Fruit fly (Drosophila melanogaster) whole organism, embryonic: ENCODE data around the gene rush.

Source experiments
- Atf3 ChIP-seq: fragments of 200-800 bp; sonication (Bioruptor generic); optimal IDR thresholded peaks from 3 replicates; lab custom pipeline; 2016; ENCODE audit warnings: missing biosample characterization, missing genetic modification characterization
- B-H2 ChIP-seq: fragments of 200-800 bp; sonication (Bioruptor generic); optimal IDR thresholded peaks from 2 replicates; lab custom pipeline; 2018; ENCODE audit warnings: missing biosample characterization, mild to moderate bottlenecking, missing genetic modification characterization
- BEAF-32 ChIP-seq: fragments of 200-800 bp; sonication (Bioruptor generic); optimal IDR thresholded peaks from 3 replicates; lab custom pipeline; 2017; ENCODE audit warnings: missing biosample characterization, missing genetic modification characterization, mild to moderate bottlenecking, moderate library complexity, missing genetic modification reagents
- Bgb ChIP-seq: fragments of 200-800 bp; sonication (Bioruptor generic); IDR thresholded peaks from 2 replicates; pipeline ENCODE4 v1.3.6; 2022; ENCODE audit warnings: missing biosample characterization, missing genetic modification characterization; ENCODE audit not compliant: partially characterized antibody
- CG10431 ChIP-seq: fragments of 200-800 bp; sonication (Bioruptor generic); optimal IDR thresholded peaks from 3 replicates; lab custom pipeline; 2018; ENCODE audit warnings: missing biosample characterization, mild to moderate bottlenecking, missing genetic modification characterization
- CG10543 ChIP-seq: fragments of 200-800 bp; sonication (Bioruptor generic); optimal IDR thresholded peaks from 3 replicates; lab custom pipeline; 2017; ENCODE audit warnings: missing biosample characterization, mild to moderate bottlenecking, missing genetic modification characterization, moderate library complexity
- CG10565 ChIP-seq: fragments of 200-800 bp; sonication (Bioruptor generic); optimal IDR thresholded peaks from 3 replicates; lab custom pipeline; 2016; ENCODE audit warnings: missing biosample characterization, mild to moderate bottlenecking, missing genetic modification characterization
- CG12744 ChIP-seq: fragments of 200-800 bp; sonication (Bioruptor generic); optimal IDR thresholded peaks from 2 replicates; lab custom pipeline; 2016; ENCODE audit warnings: missing biosample characterization, missing genetic modification characterization
- CG14050 ChIP-seq: fragments of 200-800 bp; sonication (Bioruptor generic); IDR thresholded peaks from 3 replicates; pipeline ENCODE4 v1.3.6; 2022; ENCODE audit warnings: missing biosample characterization, missing genetic modification characterization
- CG15696 ChIP-seq: fragments of 200-800 bp; sonication (Bioruptor generic); optimal IDR thresholded peaks from 2 replicates; lab custom pipeline; 2019; ENCODE audit warnings: missing biosample characterization, mild to moderate bottlenecking, missing genetic modification characterization, moderate library complexity
- CG17186 ChIP-seq: fragments of 200-800 bp; sonication (Bioruptor generic); optimal IDR thresholded peaks from 3 replicates; lab custom pipeline; 2017; ENCODE audit warnings: missing biosample characterization, missing genetic modification reagents, missing genetic modification characterization
- CG17328 ChIP-seq: fragments of 200-800 bp; sonication (Bioruptor generic); IDR thresholded peaks from 2 replicates; pipeline ENCODE4 v1.3.6; 2022; ENCODE audit warnings: missing biosample characterization, missing genetic modification characterization
- CG17912 ChIP-seq: fragments of 200-800 bp; sonication (Bioruptor generic); optimal IDR thresholded peaks from 2 replicates; lab custom pipeline; 2018; ENCODE audit warnings: missing biosample characterization, mild to moderate bottlenecking, missing genetic modification characterization
- CG18262 ChIP-seq: fragments of 200-800 bp; optimal IDR thresholded peaks from 3 replicates; lab custom pipeline; 2019; ENCODE audit warnings: missing biosample characterization, mild to moderate bottlenecking, missing genetic modification characterization, moderate library complexity
- CG3163 ChIP-seq: fragments of 200-800 bp; sonication (Bioruptor generic); optimal IDR thresholded peaks from 3 replicates; lab custom pipeline; 2016; ENCODE audit warnings: missing biosample characterization, missing genetic modification characterization
- CG6654 ChIP-seq: fragments of 200-800 bp; sonication (Bioruptor generic); optimal IDR thresholded peaks from 2 replicates; lab custom pipeline; 2017; ENCODE audit warnings: missing biosample characterization, mild to moderate bottlenecking, missing genetic modification characterization
- CG6854 ChIP-seq: fragments of 200-800 bp; sonication (Bioruptor generic); optimal IDR thresholded peaks from 3 replicates; lab custom pipeline; 2017; ENCODE audit warnings: missing biosample characterization, mild to moderate bottlenecking, missing genetic modification characterization
- CG9817 ChIP-seq: fragments of 200-800 bp; sonication (Bioruptor generic); optimal IDR thresholded peaks from 2 replicates; lab custom pipeline; 2018; ENCODE audit warnings: missing biosample characterization, mild to moderate bottlenecking, missing genetic modification characterization, moderate library complexity
- CG9932 ChIP-seq: fragments of 200-800 bp; sonication (Bioruptor generic); IDR thresholded peaks from 2 replicates; pipeline ENCODE4 v1.3.6; 2022; ENCODE audit warnings: missing biosample characterization, missing genetic modification characterization
- Chrac-16 ChIP-seq: fragments of 200-800 bp; sonication (Bioruptor generic); optimal IDR thresholded peaks from 3 replicates; lab custom pipeline; 2016; ENCODE audit warnings: missing biosample characterization, missing genetic modification characterization
- Dbx ChIP-seq: fragments of 200-800 bp; sonication (Bioruptor generic); IDR thresholded peaks from 3 replicates; pipeline ENCODE4 v1.3.6; 2022; ENCODE audit warnings: missing biosample characterization, missing genetic modification characterization
- Dll ChIP-seq: fragments of 200-800 bp; sonication (Bioruptor generic); IDR thresholded peaks from 4 replicates; pipeline ENCODE4 v1.3.6; 2022; ENCODE audit warnings: missing biosample characterization, missing genetic modification characterization; ENCODE audit not compliant: partially characterized antibody
- Doc2 ChIP-seq: fragments of 200-800 bp; sonication (Bioruptor generic); IDR thresholded peaks from 2 replicates; pipeline ENCODE4 v1.3.6; 2022; ENCODE audit warnings: missing biosample characterization, missing genetic modification characterization
- Doc3 ChIP-seq: fragments of 200-800 bp; sonication (Bioruptor generic); IDR thresholded peaks from 3 replicates; pipeline ENCODE4 v1.3.6; 2022; ENCODE audit warnings: missing biosample characterization, missing genetic modification characterization; ENCODE audit not compliant: partially characterized antibody
- Dref ChIP-seq: fragments of 200-800 bp; sonication (Bioruptor generic); IDR thresholded peaks from 2 replicates; pipeline ENCODE4 v1.3.6; 2022; ENCODE audit warnings: missing biosample characterization, missing genetic modification characterization
- ERR ChIP-seq: fragments of 200-800 bp; sonication (Bioruptor generic); optimal IDR thresholded peaks from 2 replicates; lab custom pipeline; 2016; ENCODE audit warnings: missing biosample characterization, missing genetic modification characterization
- HmgD ChIP-seq: fragments of 200-800 bp; sonication (Bioruptor generic); optimal IDR thresholded peaks from 3 replicates; lab custom pipeline; 2016; ENCODE audit warnings: missing biosample characterization, missing genetic modification characterization
- Lhr ChIP-seq: fragments of 200-800 bp; sonication (Bioruptor generic); optimal IDR thresholded peaks from 3 replicates; lab custom pipeline; 2017; ENCODE audit warnings: mild to moderate bottlenecking, missing biosample characterization, missing genetic modification reagents, missing genetic modification characterization
- MBD-R2 ChIP-seq: fragments of 200-800 bp; sonication (Bioruptor generic); IDR thresholded peaks from 2 replicates; pipeline ENCODE4 v1.3.6; 2022; ENCODE audit warnings: missing biosample characterization, missing genetic modification characterization
- Nf-YC ChIP-seq: fragments of 200-800 bp; optimal IDR thresholded peaks from 3 replicates; lab custom pipeline; 2019; ENCODE audit warnings: missing biosample characterization, mild to moderate bottlenecking, missing genetic modification characterization, moderate library complexity
- Oaz ChIP-seq: fragments of 200-800 bp; sonication (Bioruptor generic); IDR thresholded peaks from 2 replicates; pipeline ENCODE4 v1.3.6; 2022; ENCODE audit warnings: missing biosample characterization, missing genetic modification characterization
- Xrp1 ChIP-seq: fragments of 200-800 bp; sonication (Bioruptor generic); IDR thresholded peaks from 2 replicates; pipeline ENCODE4 v1.3.6; 2022; ENCODE audit warnings: missing biosample characterization, missing genetic modification characterization
- br ChIP-seq: fragments of >200 bp; optimal IDR thresholded peaks from 2 replicates; lab custom pipeline; 2017
- btn ChIP-seq: fragments of 200-800 bp; sonication (Bioruptor generic); optimal IDR thresholded peaks from 2 replicates; lab custom pipeline; 2016; ENCODE audit warnings: missing biosample characterization, missing genetic modification characterization
- cad ChIP-seq: fragments of >200 bp; optimal IDR thresholded peaks from 2 replicates; lab custom pipeline; 2017; ENCODE audit warnings: missing biosample characterization, missing genetic modification characterization
- cato ChIP-seq: fragments of 200-800 bp; sonication (Bioruptor generic); optimal IDR thresholded peaks from 2 replicates; lab custom pipeline; 2016; ENCODE audit warnings: missing biosample characterization, missing genetic modification characterization, borderline replicate concordance
- chm ChIP-seq: fragments of 200-800 bp; sonication (Bioruptor generic); IDR thresholded peaks from 2 replicates; pipeline ENCODE4 v1.3.6; 2022; ENCODE audit warnings: missing biosample characterization, missing genetic modification characterization
- dan ChIP-seq: fragments of 200-800 bp; sonication (Bioruptor generic); IDR thresholded peaks from 2 replicates; pipeline ENCODE4 v1.3.6; 2022; ENCODE audit warnings: missing biosample characterization, missing genetic modification characterization
- danr ChIP-seq: fragments of 200-800 bp; sonication (Bioruptor generic); IDR thresholded peaks from 2 replicates; pipeline ENCODE4 v1.3.6; 2022; ENCODE audit warnings: missing biosample characterization, missing genetic modification characterization
- dimm ChIP-seq: fragments of 200-800 bp; sonication (Bioruptor generic); IDR thresholded peaks from 2 replicates; pipeline ENCODE4 v1.3.6; 2022; ENCODE audit warnings: missing biosample characterization, missing genetic modification characterization
- dysf ChIP-seq: fragments of 200-800 bp; sonication (Bioruptor generic); IDR thresholded peaks from 3 replicates; pipeline ENCODE4 v1.3.6; 2022; ENCODE audit warnings: missing biosample characterization, missing genetic modification characterization
- ewg ChIP-seq: fragments of 200-800 bp; sonication (Bioruptor generic); optimal IDR thresholded peaks from 3 replicates; lab custom pipeline; 2017; ENCODE audit warnings: mild to moderate bottlenecking, missing biosample characterization, missing genetic modification reagents, missing genetic modification characterization
- gsb ChIP-seq: fragments of 200-800 bp; sonication (Bioruptor generic); IDR thresholded peaks from 2 replicates; pipeline ENCODE4 v1.3.6; 2022; ENCODE audit warnings: missing biosample characterization, missing genetic modification characterization
- inv ChIP-seq: fragments of 200-800 bp; sonication (Bioruptor generic); IDR thresholded peaks from 2 replicates; pipeline ENCODE4 v1.3.6; 2022; ENCODE audit warnings: missing biosample characterization, missing genetic modification characterization; ENCODE audit not compliant: partially characterized antibody
- rib ChIP-seq: fragments of 200-800 bp; sonication (Bioruptor generic); IDR thresholded peaks from 2 replicates; pipeline ENCODE4 v1.3.6; 2022; ENCODE audit warnings: missing biosample characterization, missing genetic modification characterization
- salm ChIP-seq: fragments of 200-800 bp; sonication (Bioruptor generic); optimal IDR thresholded peaks from 2 replicates; lab custom pipeline; 2018; ENCODE audit warnings: missing biosample characterization, mild to moderate bottlenecking, missing genetic modification characterization
- sens-2 ChIP-seq: fragments of 200-800 bp; sonication (Bioruptor generic); IDR thresholded peaks from 2 replicates; pipeline ENCODE4 v1.3.6; 2022; ENCODE audit warnings: missing biosample characterization, missing genetic modification characterization
- twi ChIP-seq: fragments of 200-800 bp; optimal IDR thresholded peaks from 2 replicates; lab custom pipeline; 2019; ENCODE audit warnings: missing biosample characterization, mild to moderate bottlenecking, missing genetic modification characterization, moderate library complexity
- vfl ChIP-seq: fragments of 200-800 bp; sonication (Bioruptor generic); optimal IDR thresholded peaks from 2 replicates; lab custom pipeline; 2016; ENCODE audit warnings: missing biosample characterization, missing genetic modification characterization
- vnd ChIP-seq: fragments of 200-800 bp; sonication (Bioruptor generic); IDR thresholded peaks from 3 replicates; pipeline ENCODE4 v1.3.6; 2022; ENCODE audit warnings: missing biosample characterization, missing genetic modification characterization; ENCODE audit not compliant: partially characterized antibody
- zfh2 ChIP-seq: fragments of 200-800 bp; sonication (Bioruptor generic); optimal IDR thresholded peaks from 2 replicates; lab custom pipeline; 2016; ENCODE audit warnings: missing biosample characterization, missing genetic modification characterization

The rush gene

DNA sequence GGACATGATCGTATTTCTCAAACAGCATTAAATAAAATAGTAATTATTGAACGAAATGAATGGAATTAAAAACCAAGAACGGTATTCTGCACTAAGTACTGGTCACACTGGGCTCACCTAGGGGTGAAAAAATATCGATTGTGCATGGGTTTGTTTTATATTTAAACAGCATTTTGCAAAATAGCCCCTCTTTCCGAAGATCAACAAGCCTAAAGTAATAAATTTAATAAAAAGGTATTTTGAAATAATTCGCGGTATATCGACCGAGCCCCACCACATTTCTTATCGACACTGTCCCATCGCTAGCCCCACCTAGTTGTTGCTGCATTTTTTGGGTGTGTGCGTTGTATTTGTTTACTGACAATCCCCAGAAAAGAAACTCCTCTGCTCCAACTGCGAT, 7.8 kb upstream of the rush start, which contains the start of gene pck (continued):
- TF ChIP-seq HmgD: no peak
- TF ChIP-seq MBD-R2 (GFP tag; lab: Robert Waterston, UW): peak; percentile 86
- peak; percentile 72 for TF ChIP-seq vfl (GFP tag; lab: Kevin White, UChicago)
- TF ChIP-seq CG6854: no peak
- no peak; the same call in 1 of the 2 replicates for TF ChIP-seq Bgb (GFP tag; lab: Robert Waterston, UW)
- 0 out of 3 replicates have a peak, but pooled peaks have one; percentile 30 for TF ChIP-seq vnd (GFP tag; lab: Robert Waterston, UW)
- peak; percentile 62 for TF ChIP-seq CG9932
- peak; percentile 55 for TF ChIP-seq CG18262 (tag; lab: Kevin White, UChicago)
- TF ChIP-seq CG15696 (tag; lab: Kevin White, UChicago): peak; percentile 59
- peak; percentile 59; the same call in 2 of the 3 replicates for TF ChIP-seq Dbx (GFP tag; lab: Robert Waterston, UW)
- TF ChIP-seq CG6654: no peak
- peak; percentile 28 for TF ChIP-seq btn
- TF ChIP-seq inv (GFP tag; lab: Robert Waterston, UW): 0 out of 2 replicates have a peak, but pooled peaks have one; percentile 25
- TF ChIP-seq CG14050 (GFP tag; lab: Robert Waterston, UW): no peak; the same call in 2 of the 3 replicates
- peak; percentile 1 for TF ChIP-seq CG17912 (GFP tag; lab: Kevin White, UChicago)
- no peak for TF ChIP-seq Oaz
- peak; percentile 67 for TF ChIP-seq CG12744 (GFP tag; lab: Kevin White, UChicago)
- TF ChIP-seq cato (GFP tag; lab: Kevin White, UChicago): peak; percentile 32
- TF ChIP-seq CG9817 (tag; lab: Kevin White, UChicago): peak; percentile 36
- TF ChIP-seq Chrac-16 (GFP tag; lab: Kevin White, UChicago): peak; percentile 75
- peak; percentile 82 for TF ChIP-seq Xrp1 (GFP tag; lab: Robert Waterston, UW)
- TF ChIP-seq br (lab: Kevin White, UChicago): no peak
- no peak for TF ChIP-seq gsb
- peak; percentile 70 for TF ChIP-seq CG17328 (GFP tag; lab: Robert Waterston, UW)
- TF ChIP-seq BEAF-32: peak; percentile 66
- peak; percentile 55 for TF ChIP-seq Atf3 (GFP tag; lab: Kevin White, UChicago)
- peak; percentile 24 for TF ChIP-seq CG3163
- peak; percentile 24; the same call in 1 of the 2 replicates for TF ChIP-seq danr (GFP tag; lab: Robert Waterston, UW)
- TF ChIP-seq ewg (GFP tag; lab: Kevin White, UChicago): peak; percentile 36
- TF ChIP-seq dysf: peak; percentile 51; the same call in 1 of the 3 replicates
- TF ChIP-seq B-H2 (GFP tag; lab: Kevin White, UChicago): no peak
- TF ChIP-seq sens-2: no peak
- TF ChIP-seq Doc2: no peak
- TF ChIP-seq zfh2 (GFP tag; lab: Kevin White, UChicago): peak; percentile 73
- no peak for TF ChIP-seq twi (tag; lab: Kevin White, UChicago)
- peak; percentile 8 for TF ChIP-seq CG10543 (GFP tag; lab: Kevin White, UChicago)
- TF ChIP-seq ERR: peak; percentile 60
- TF ChIP-seq salm (tag; lab: Kevin White, UChicago): peak; percentile 5
- no peak for TF ChIP-seq cad (GFP tag; lab: Kevin White, UChicago)
- no peak for TF ChIP-seq CG10565 (GFP tag; lab: Kevin White, UChicago)
- no peak for TF ChIP-seq CG10431 (GFP tag; lab: Kevin White, UChicago)
- peak; percentile 60; the same call in 1 of the 2 replicates for TF ChIP-seq chm (GFP tag; lab: Robert Waterston, UW)
- no peak for TF ChIP-seq rib
- TF ChIP-seq dan (GFP tag; lab: Robert Waterston, UW): no peak
- peak; percentile 78 for TF ChIP-seq CG17186 (GFP tag; lab: Kevin White, UChicago)
- peak; percentile 42 for TF ChIP-seq Lhr
- no peak for TF ChIP-seq dimm
- TF ChIP-seq Dll: peak; percentile 60; the same call in 2 of the 4 replicates
- TF ChIP-seq Doc3 (GFP tag; lab: Robert Waterston, UW): peak; percentile 35; the same call in 1 of the 3 replicates
- TF ChIP-seq Nf-YC: peak; percentile 31
- TF ChIP-seq Dref (GFP tag; lab: Robert Waterston, UW): peak; percentile 66
